Worm (Caenorhabditis elegans) whole organism, dauer: ENCODE data around the gene H20J04.6.

Experiments
- unc-62 ChIP-seq: sonication (generic microtip); optimal IDR thresholded peaks from 2 replicates; lab custom pipeline; 2017; ENCODE audit warnings: missing biosample characterization, missing genetic modification reagents, missing genetic modification characterization

Gene H20J04.6

DNA sequence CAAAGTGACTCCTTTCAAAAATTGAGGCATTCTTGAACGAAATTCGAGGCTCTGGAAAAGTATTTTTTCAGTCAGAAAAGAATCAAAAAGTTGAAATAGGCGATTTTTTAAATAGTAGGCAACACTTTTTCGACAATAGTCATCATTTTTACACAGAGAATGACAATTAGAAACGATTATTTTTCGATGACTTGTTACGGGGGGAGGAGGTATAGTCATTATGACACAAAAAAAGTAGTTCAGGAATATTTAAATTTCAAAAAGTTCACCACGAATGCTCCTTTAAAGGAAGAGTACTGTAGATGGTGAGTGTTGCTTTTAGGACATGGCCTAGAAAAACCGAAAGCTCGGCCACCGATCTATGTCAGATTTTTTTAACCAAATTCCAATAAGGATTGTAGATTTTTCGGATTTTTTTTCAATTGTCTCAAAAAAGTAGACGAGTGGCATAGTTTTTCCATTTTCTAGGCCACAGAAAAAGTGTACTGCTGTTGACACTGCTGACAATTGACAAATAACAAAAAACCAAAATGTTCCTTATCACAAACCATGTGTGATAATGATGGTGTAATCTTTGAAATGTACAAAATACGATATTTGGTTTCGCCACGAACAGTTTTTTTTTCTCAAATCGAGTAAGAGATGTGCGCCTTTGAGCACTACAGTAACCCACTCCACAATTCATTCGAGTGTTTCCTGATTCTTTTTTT, 16.0 kb upstream of the H20J04.6 start, which contains the start of gene Y52E8A.3:
Gene Y52E8A.3 (minus strand): TSS at position 51 of the 710 bp plus-strand sequence.
- TF ChIP-seq unc-62 (GFP tag; lab: Kevin White, UChicago) = no peak

- no peak for TF ChIP-seq unc-62 (GFP tag; lab: Kevin White, UChicago)
These were observed 10.9 kb upstream of the H20J04.6 start, which contains the start of gene plep-1 for ce11 chrII:4312115-4312514. plep-1 (minus strand) TSS chrII:4312215.

DNA sequence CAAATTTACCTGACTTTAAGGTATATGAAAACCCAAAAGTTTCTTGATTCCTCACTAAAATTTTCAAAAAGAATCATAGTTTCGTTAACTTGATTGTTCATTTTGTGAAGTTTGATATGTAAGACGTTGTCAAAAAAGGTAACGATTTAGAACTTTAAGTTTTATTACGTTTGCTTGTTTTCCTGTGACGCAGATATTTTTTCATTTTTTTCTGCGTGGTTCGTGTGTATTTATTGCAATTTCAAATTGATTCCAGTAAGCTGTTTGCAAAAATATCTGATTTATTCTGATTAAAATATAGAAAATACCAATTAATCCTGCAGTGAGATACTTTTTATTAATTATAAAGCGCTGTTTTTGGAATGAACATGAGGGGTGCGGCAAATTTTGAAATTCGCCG, 7.0 kb upstream of the H20J04.6 start, which contains the start of gene srw-40:
Gene srw-40 (minus strand): TSS at position 101 of the 400 bp plus-strand sequence.
- no peak for TF ChIP-seq unc-62 (GFP tag; lab: Kevin White, UChicago)

ce11 chrII:4319537-4320019, 3.5 kb upstream of the H20J04.6 start, which contains the start of gene Y52E8A.6:
Y52E8A.6 (minus strand) TSS chrII:4319969.
- no peak for TF ChIP-seq unc-62 (GFP tag; lab: Kevin White, UChicago)

DNA sequence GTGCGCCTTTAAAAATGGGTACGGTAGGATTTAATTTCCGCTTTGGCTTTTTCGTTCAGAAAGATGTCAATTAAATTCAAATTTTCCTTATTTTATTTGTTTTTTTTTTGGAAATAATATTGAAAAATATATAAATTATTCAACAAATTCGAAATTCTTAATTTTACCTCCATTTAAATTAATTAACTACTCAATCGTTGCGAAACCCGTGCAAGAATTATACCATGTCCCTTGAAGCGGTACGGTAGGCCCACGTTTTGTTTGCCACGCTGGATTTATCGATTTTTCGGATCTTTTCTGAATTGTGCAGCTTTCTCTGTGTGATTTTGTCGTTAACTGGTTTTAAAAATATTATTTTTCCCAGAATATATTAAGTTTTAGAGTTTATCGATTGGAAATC, 2.6 kb upstream of the H20J04.6 start, which contains the start of gene Y52E8A.2:
Gene Y52E8A.2 (plus strand): TSS at position 382 of the 400 bp plus-strand sequence.
- no peak for TF ChIP-seq unc-62 (GFP tag; lab: Kevin White, UChicago)

DNA sequence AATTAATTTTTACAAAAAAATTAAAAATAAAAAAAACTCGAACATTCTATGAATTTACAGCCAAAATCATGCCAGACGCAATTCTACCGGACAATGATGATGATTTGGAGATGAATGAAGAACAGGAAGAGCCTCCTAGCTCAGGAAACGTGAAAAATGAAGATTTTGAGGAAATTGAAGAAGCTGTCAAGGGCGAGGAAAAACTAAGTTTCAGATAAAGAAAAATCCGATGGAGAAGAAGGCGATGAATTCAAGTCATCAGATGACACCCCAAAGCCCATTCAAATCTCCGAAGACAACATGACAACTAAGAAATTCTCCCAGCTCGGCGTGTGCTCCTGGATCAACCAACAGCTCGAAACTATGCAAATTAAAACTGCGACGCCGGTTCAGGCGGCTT, 1.3 kb upstream of the H20J04.6 start, which contains the start of gene Y52E8A.1:
Gene Y52E8A.1 (plus strand): TSS at position 301 of the 400 bp plus-strand sequence.
- TF ChIP-seq unc-62 (GFP tag; lab: Kevin White, UChicago) = no peak

- TF ChIP-seq unc-62 (GFP tag; lab: Kevin White, UChicago) = no peak
These were observed 1.0 kb downstream of the H20J04.6 start, which contains the start of gene mog-2 for ce11 chrII:4324061-4324460. mog-2 (plus strand) TSS chrII:4324361.

DNA sequence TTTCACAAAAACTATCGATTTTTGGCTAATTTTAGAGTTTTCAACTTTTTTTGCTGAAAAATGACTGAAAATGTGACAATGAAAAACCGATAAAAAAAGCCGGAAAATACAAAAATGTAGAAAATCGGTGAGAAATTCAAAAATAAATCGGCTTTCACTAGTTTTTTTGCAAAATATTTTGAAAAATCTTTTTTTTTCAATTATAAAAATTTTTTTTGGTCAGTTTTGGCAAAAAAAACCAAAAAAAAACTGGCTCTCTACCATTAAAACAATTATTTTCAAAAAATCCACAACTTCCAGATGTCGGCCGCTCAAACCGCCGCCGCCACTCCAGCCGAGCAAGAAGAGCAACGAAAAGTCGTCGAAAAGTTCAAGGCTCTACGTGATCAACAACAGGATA, 3.4 kb downstream of the H20J04.6 start, which contains the start of gene pfd-2:
Gene pfd-2 (plus strand): TSS at position 301 of the 400 bp plus-strand sequence.
- no peak for TF ChIP-seq unc-62 (GFP tag; lab: Kevin White, UChicago)

- TF ChIP-seq unc-62 (GFP tag; lab: Kevin White, UChicago) = no peak
These were observed 5.7 kb downstream of the H20J04.6 start, which contains the start of gene H20J04.4 for ce11 chrII:4328716-4329115. H20J04.4 (plus strand) TSS chrII:4329016.

ce11 chrII:4334448-4334847, 11.4 kb downstream of the H20J04.6 start, which contains the start of gene madf-3:
madf-3 (plus strand) TSS chrII:4334748.
- TF ChIP-seq unc-62 (GFP tag; lab: Kevin White, UChicago) = no peak

DNA sequence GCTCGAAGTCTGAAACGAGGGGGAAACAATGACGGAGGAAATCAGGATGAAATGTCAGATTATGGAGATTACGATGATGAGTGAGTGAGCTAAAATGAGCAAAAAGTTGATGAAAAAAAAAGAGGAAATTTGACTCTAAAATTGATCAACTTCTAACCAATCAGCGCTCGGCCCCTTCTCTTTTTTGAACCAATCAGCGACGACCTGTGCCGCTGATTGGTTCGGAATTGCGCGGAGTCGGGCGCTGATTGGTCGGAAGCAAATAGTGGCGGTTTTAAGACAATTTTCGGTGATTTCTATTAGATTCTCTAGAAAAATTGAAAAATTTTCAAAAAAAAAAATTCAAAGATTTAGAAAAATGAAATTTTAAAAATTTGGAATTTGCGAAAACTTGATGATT, 14.7 kb downstream of the H20J04.6 start:
- no peak for TF ChIP-seq unc-62 (GFP tag; lab: Kevin White, UChicago)

DNA sequence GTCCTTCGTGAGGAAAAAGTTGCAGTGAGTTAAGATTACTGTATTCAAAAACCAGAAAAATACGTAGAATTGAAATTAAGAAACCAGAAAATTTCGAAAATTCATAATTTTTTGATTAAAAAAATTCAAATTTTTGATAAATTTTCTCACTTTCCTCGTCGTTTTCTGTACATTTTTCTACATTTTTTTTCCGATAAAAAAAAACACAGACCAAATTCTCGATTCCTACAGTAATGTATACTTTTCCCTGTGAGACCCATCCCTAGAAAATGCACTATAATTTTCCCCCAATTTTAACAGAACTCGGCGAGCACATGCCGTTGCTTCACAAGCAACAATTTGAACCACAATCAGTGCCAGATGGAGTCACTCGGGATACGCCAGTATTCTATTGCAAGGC, 16.8 kb downstream of the H20J04.6 start, which contains the start of gene athp-2:
Gene athp-2 (plus strand): TSS at position 301 of the 400 bp plus-strand sequence.
- no peak for TF ChIP-seq unc-62 (GFP tag; lab: Kevin White, UChicago)

DNA sequence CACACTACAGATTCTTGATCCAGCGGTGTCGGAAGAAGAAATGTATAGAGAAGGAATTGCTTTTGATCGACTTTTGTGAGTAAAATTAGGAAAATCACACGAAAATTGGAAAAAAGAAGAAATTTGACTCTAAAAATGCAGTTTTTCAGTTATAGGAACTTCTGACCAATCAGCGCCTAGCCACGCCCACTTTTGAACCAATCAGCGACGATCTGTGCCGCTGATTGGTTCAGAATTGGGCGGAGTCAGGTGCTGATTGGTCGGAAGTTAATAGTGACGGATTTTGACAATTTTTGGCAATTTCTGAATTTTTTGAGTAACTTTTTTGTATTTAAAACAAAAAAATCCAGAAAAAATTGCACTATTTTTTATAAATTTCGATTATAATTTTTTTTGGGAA, 18.4 kb downstream of the H20J04.6 start:
- no peak for TF ChIP-seq unc-62 (GFP tag; lab: Kevin White, UChicago)

DNA sequence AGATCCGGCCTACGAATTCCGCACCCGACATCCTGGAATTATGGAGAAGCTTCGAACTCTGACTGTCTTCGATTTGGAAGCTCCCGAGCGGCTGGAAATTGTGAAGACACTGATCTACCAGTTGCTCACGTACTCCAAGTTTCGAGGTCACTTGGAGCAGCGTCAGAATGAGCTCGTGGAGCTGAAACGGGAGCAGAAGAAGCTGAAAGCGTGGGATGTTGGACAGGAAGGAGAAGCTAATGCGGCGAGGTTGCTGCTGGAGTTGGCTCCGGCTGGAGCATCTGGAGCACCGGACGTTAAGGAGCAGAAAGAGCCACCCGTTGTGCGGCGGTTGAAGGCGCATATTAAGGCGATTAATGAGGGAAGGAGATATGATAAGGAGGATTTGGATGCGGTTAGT, 21.3 kb downstream of the H20J04.6 start:
- no peak for TF ChIP-seq unc-62 (GFP tag; lab: Kevin White, UChicago)

DNA sequence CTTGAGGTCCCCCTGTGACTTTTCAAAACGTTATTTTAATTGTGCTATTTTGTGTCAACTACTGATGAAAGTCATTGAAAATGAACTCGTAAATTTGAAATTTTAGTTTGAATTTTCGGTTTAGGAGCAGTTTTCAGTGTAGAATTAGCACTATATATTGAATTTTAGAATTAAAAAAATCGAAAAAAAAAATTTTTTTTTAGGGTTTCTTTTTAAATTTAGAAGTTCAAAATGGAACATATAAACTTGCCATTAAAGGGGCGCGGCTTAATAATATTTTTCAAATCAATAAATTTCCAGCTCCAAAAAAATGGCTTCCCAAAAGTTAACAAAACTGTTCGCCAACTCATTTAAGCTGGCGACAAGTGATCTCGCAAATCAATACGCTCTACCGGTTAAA, 27.8 kb downstream of the H20J04.6 start, which contains the start of gene H20J04.9:
Gene H20J04.9 (plus strand): TSS at position 301 of the 400 bp plus-strand sequence.
- TF ChIP-seq unc-62 (GFP tag; lab: Kevin White, UChicago) = no peak

- no peak for TF ChIP-seq unc-62 (GFP tag; lab: Kevin White, UChicago)
These were observed 32.2 kb downstream of the H20J04.6 start, which contains the start of the genes H20J04.7 and H20J04.1 for ce11 chrII:4355217-4355616. H20J04.7 (minus strand) TSS chrII:4355317. H20J04.1 (plus strand) TSS chrII:4355613.
